Worm (Caenorhabditis elegans) whole organism, L2 larva: Measurements from ENCODE around the gene nspg-13.

Experiments used
- C34F6.9 ChIP-seq: fragments of 150-350 bp; optimal IDR thresholded peaks from 2 replicates; lab custom pipeline; 2014; ENCODE audit warnings: missing biosample characterization, missing genetic modification characterization
- F13H6.1 ChIP-seq: sonication (generic microtip); optimal IDR thresholded peaks from 2 replicates; lab custom pipeline; 2016; ENCODE audit warnings: missing genetic modification characterization, missing compliant biosample characterization
- R02D3.7 ChIP-seq: fragments of 150-350 bp; optimal IDR thresholded peaks from 2 replicates; lab custom pipeline; 2014; ENCODE audit warnings: missing biosample characterization, missing genetic modification characterization
- Y55F3AM.14 ChIP-seq: fragments of 200-800 bp; sonication (Bioruptor generic); optimal IDR thresholded peaks from 2 replicates; lab custom pipeline; 2018; ENCODE audit warnings: mild to moderate bottlenecking, missing genetic modification characterization, missing compliant biosample characterization
- ZK546.5 ChIP-seq: sonication (generic microtip); optimal IDR thresholded peaks from 2 replicates; lab custom pipeline; 2017; ENCODE audit warnings: missing biosample characterization, missing genetic modification characterization
- alr-1 ChIP-seq: fragments of 150-350 bp; optimal IDR thresholded peaks from 2 replicates; lab custom pipeline; 2014; ENCODE audit warnings: missing biosample characterization, missing genetic modification characterization
- aly-2 ChIP-seq: fragments of 150-350 bp; optimal IDR thresholded peaks from 2 replicates; lab custom pipeline; 2014; ENCODE audit warnings: missing biosample characterization, missing genetic modification characterization
- ama-1 ChIP-seq: fragments of 150-350 bp; optimal IDR thresholded peaks from 2 replicates; lab custom pipeline; 2018; ENCODE audit warnings: inconsistent platforms
- blmp-1 ChIP-seq: sonication (generic microtip); optimal IDR thresholded peaks from 2 replicates; lab custom pipeline; 2017; ENCODE audit warnings: missing genetic modification characterization, mild to moderate bottlenecking, missing compliant biosample characterization, antibody characterized with exemption, moderate library complexity; ENCODE audit not compliant: insufficient read depth
- ceh-16 ChIP-seq: fragments of 150-350 bp; optimal IDR thresholded peaks from 2 replicates; lab custom pipeline; 2014; ENCODE audit warnings: missing biosample characterization, missing genetic modification characterization
- ceh-82 ChIP-seq: fragments of 150-350 bp; optimal IDR thresholded peaks from 2 replicates; lab custom pipeline; 2014; ENCODE audit warnings: missing biosample characterization, missing genetic modification characterization
- crh-2 ChIP-seq: sonication (generic microtip); optimal IDR thresholded peaks from 2 replicates; lab custom pipeline; 2017; ENCODE audit warnings: missing biosample characterization, missing genetic modification characterization
- dmd-4 ChIP-seq: sonication (generic microtip); optimal IDR thresholded peaks from 2 replicates; lab custom pipeline; 2017; ENCODE audit warnings: missing biosample characterization, missing genetic modification characterization
- egl-27 ChIP-seq: sonication (generic microtip); optimal IDR thresholded peaks from 3 replicates; lab custom pipeline; 2017; ENCODE audit warnings: missing biosample characterization, missing genetic modification reagents, missing genetic modification characterization
- elt-1 ChIP-seq: fragments of 150-350 bp; optimal IDR thresholded peaks from 2 replicates; lab custom pipeline; 2014; ENCODE audit warnings: missing biosample characterization, missing genetic modification characterization
- elt-3 ChIP-seq: sonication (generic microtip); optimal IDR thresholded peaks from 2 replicates; lab custom pipeline; 2017; ENCODE audit warnings: missing biosample characterization, missing genetic modification characterization
- fos-1 ChIP-seq: fragments of 150-350 bp; optimal IDR thresholded peaks from 2 replicates; lab custom pipeline; 2014; ENCODE audit warnings: missing biosample characterization, missing genetic modification characterization
- gmeb-1 ChIP-seq: fragments of 150-350 bp; optimal IDR thresholded peaks from 2 replicates; lab custom pipeline; 2014; ENCODE audit warnings: missing biosample characterization, missing genetic modification characterization
- lin-11 ChIP-seq: fragments of 150-350 bp; sonication (generic microtip); optimal IDR thresholded peaks from 2 replicates; lab custom pipeline; 2014; ENCODE audit warnings: missing biosample characterization, missing genetic modification characterization, inconsistent platforms, mixed read lengths
- lin-13 ChIP-seq: fragments of 150-350 bp; optimal IDR thresholded peaks from 2 replicates; lab custom pipeline; 2014; ENCODE audit warnings: missing biosample characterization, missing genetic modification reagents, missing genetic modification characterization
- lin-39 ChIP-seq: fragments of 150-350 bp; optimal IDR thresholded peaks from 2 replicates; lab custom pipeline; 2014; ENCODE audit warnings: missing biosample characterization, missing genetic modification reagents, missing genetic modification characterization
- lsy-2 ChIP-seq, 2 experiments: fragments of 150-350 bp in 1 of 2; sonication (generic microtip) in 1 of 2; optimal IDR thresholded peaks; 2 replicates each; lab custom pipeline; 2014 to 2017; ENCODE audit warnings: missing biosample characterization in 2 of 2, missing genetic modification characterization in 2 of 2
- mab-5 ChIP-seq: fragments of 150-350 bp; optimal IDR thresholded peaks from 2 replicates; lab custom pipeline; 2014; ENCODE audit warnings: missing biosample characterization, missing genetic modification characterization
- mbf-1 ChIP-seq: sonication (generic microtip); optimal IDR thresholded peaks from 2 replicates; lab custom pipeline; 2017; ENCODE audit warnings: missing biosample characterization, missing genetic modification characterization
- mdl-1 ChIP-seq, 2 experiments: fragments of 150-350 bp in 1 of 2; sonication (generic microtip) in 1 of 2; optimal IDR thresholded peaks; 2 replicates each; lab custom pipeline; 2017; ENCODE audit warnings: missing biosample characterization in 2 of 2, missing genetic modification characterization in 2 of 2
- nhr-10 ChIP-seq: sonication (generic microtip); optimal IDR thresholded peaks from 2 replicates; lab custom pipeline; 2017; ENCODE audit warnings: missing biosample characterization, missing genetic modification characterization
- nhr-11 ChIP-seq: fragments of 150-350 bp; optimal IDR thresholded peaks from 2 replicates; lab custom pipeline; 2014; ENCODE audit warnings: missing biosample characterization, missing genetic modification characterization
- nhr-12 ChIP-seq: fragments of 150-350 bp; optimal IDR thresholded peaks from 2 replicates; lab custom pipeline; 2014; ENCODE audit warnings: missing biosample characterization, missing genetic modification characterization
- nhr-129 ChIP-seq: fragments of 150-350 bp; optimal IDR thresholded peaks from 2 replicates; lab custom pipeline; 2014; ENCODE audit warnings: missing biosample characterization, missing genetic modification characterization
- nhr-21 ChIP-seq: fragments of 150-350 bp; optimal IDR thresholded peaks from 2 replicates; lab custom pipeline; 2014; ENCODE audit warnings: missing biosample characterization, missing genetic modification characterization
- nhr-23 ChIP-seq: fragments of 150-350 bp; optimal IDR thresholded peaks from 2 replicates; lab custom pipeline; 2014; ENCODE audit warnings: missing biosample characterization, missing genetic modification reagents, missing genetic modification characterization
- nhr-237 ChIP-seq: fragments of 150-350 bp; optimal IDR thresholded peaks from 2 replicates; lab custom pipeline; 2014; ENCODE audit warnings: missing biosample characterization, missing genetic modification characterization
- nhr-25 ChIP-seq: fragments of 150-350 bp; sonication (generic microtip); optimal IDR thresholded peaks from 3 replicates; lab custom pipeline; 2014; ENCODE audit warnings: missing biosample characterization, missing genetic modification characterization
- nhr-6 ChIP-seq: fragments of 150-350 bp; optimal IDR thresholded peaks from 2 replicates; lab custom pipeline; 2014; ENCODE audit warnings: missing biosample characterization, missing genetic modification characterization
- nhr-77 ChIP-seq: fragments of 150-350 bp; optimal IDR thresholded peaks from 2 replicates; lab custom pipeline; 2014; ENCODE audit warnings: missing biosample characterization, missing genetic modification characterization
- peb-1 ChIP-seq: fragments of 150-350 bp; optimal IDR thresholded peaks from 2 replicates; lab custom pipeline; 2014; ENCODE audit warnings: missing biosample characterization, missing genetic modification characterization
- sem-4 ChIP-seq: fragments of 150-350 bp; optimal IDR thresholded peaks from 2 replicates; lab custom pipeline; 2014; ENCODE audit warnings: missing biosample characterization, missing genetic modification reagents, missing genetic modification characterization
- skn-1 ChIP-seq: sonication (generic microtip); optimal IDR thresholded peaks from 2 replicates; lab custom pipeline; 2017; ENCODE audit warnings: missing biosample characterization, missing genetic modification characterization
- sma-3 ChIP-seq: sonication (generic microtip); optimal IDR thresholded peaks from 2 replicates; lab custom pipeline; 2016; ENCODE audit warnings: missing genetic modification reagents, missing genetic modification characterization, missing compliant biosample characterization
- sma-9 ChIP-seq, 2 experiments: fragments of 150-350 bp in 1 of 2; sonication (generic microtip) in 1 of 2; optimal IDR thresholded peaks; 2 replicates each; lab custom pipeline; 2014 to 2016; ENCODE audit warnings: missing genetic modification characterization in 2 of 2, mild to moderate bottlenecking in 1 of 2, missing biosample characterization in 1 of 2, missing compliant biosample characterization in 1 of 2, missing genetic modification reagents in 1 of 2, moderate library complexity in 1 of 2
- snpc-4 ChIP-seq: fragments of 150-350 bp; optimal IDR thresholded peaks from 2 replicates; lab custom pipeline; 2014; ENCODE audit warnings: missing biosample characterization, missing genetic modification characterization
- unc-39 ChIP-seq: fragments of 150-350 bp; optimal IDR thresholded peaks from 2 replicates; lab custom pipeline; 2014; ENCODE audit warnings: missing biosample characterization, missing genetic modification characterization
- unc-55 ChIP-seq: fragments of 150-350 bp; sonication (generic microtip); optimal IDR thresholded peaks from 3 replicates; lab custom pipeline; 2014; ENCODE audit warnings: missing biosample characterization, missing genetic modification reagents, missing genetic modification characterization
- unc-62 ChIP-seq: fragments of 150-350 bp; optimal IDR thresholded peaks from 2 replicates; lab custom pipeline; 2014; ENCODE audit warnings: missing biosample characterization, missing genetic modification reagents, missing genetic modification characterization
- zag-1 ChIP-seq: fragments of 150-350 bp; optimal IDR thresholded peaks from 2 replicates; lab custom pipeline; 2014; ENCODE audit warnings: missing biosample characterization, missing genetic modification characterization
- ztf-1 ChIP-seq: fragments of 200-800 bp; sonication (Bioruptor generic); conservative IDR thresholded peaks from 2 replicates; pipeline ENCODE4 v1.3.6; 2022; ENCODE audit warnings: missing genetic modification characterization, missing compliant biosample characterization
- ztf-11 ChIP-seq: sonication (generic microtip); optimal IDR thresholded peaks from 2 replicates; lab custom pipeline; 2017; ENCODE audit warnings: missing biosample characterization, missing genetic modification characterization
- ztf-4 ChIP-seq: fragments of 150-350 bp; optimal IDR thresholded peaks from 2 replicates; lab custom pipeline; 2014; ENCODE audit warnings: missing biosample characterization, missing genetic modification characterization

Gene nspg-13

ce11 chrX:5275209-5275608 is 20.2 kb downstream of the nspg-13 start, which contains the start of gene hst-6:
hst-6 (plus strand) TSS chrX:5275561.
- no peak for TF ChIP-seq dmd-4
- TF ChIP-seq nhr-237, result no peak
- no peak for TF ChIP-seq nhr-23
- no peak for TF ChIP-seq lin-39
- TF ChIP-seq nhr-129, result peak; percentile 60
- peak; percentile 51 for TF ChIP-seq lin-11 (tag; lab: Kevin White, UChicago)
- peak; percentile 76 for TF ChIP-seq sma-9 (GFP tag; optimal IDR thresholded peaks at IDR 0.05; lab: Kevin White, UChicago)
- TF ChIP-seq sma-9 (tag; optimal IDR thresholded peaks at IDR 0.05; lab: Kevin White, UChicago), result no peak
- peak; percentile 12 for TF ChIP-seq gmeb-1
- TF ChIP-seq ZK546.5 (tag; lab: Kevin White, UChicago), result no peak
- no peak for TF ChIP-seq egl-27
- TF ChIP-seq nhr-25, result peak; percentile 67
- TF ChIP-seq nhr-10 (tag; lab: Kevin White, UChicago), result no peak
- no peak for TF ChIP-seq elt-1 (tag; lab: Kevin White, UChicago)
- no peak for TF ChIP-seq nhr-21 (tag; lab: Kevin White, UChicago)
- no peak for TF ChIP-seq alr-1 (tag; lab: Kevin White, UChicago)
- TF ChIP-seq mdl-1 (tag; optimal IDR thresholded peaks at IDR 0.05; lab: Kevin White, UChicago), result peak in 1 of 2 experiments; percentile 0
- peak; percentile 29 for TF ChIP-seq sem-4
- no peak for TF ChIP-seq ceh-82 (tag; lab: Kevin White, UChicago)
- peak; percentile 47 for TF ChIP-seq sma-3 (GFP tag; lab: Kevin White, UChicago)
- no peak for TF ChIP-seq nhr-6
- no peak for TF ChIP-seq snpc-4 (tag; lab: Kevin White, UChicago)
- no peak for TF ChIP-seq unc-62
- peak; percentile 25 for TF ChIP-seq mab-5 (tag; lab: Kevin White, UChicago)
- TF ChIP-seq unc-39 (tag; lab: Kevin White, UChicago), result no peak
- TF ChIP-seq nhr-77 (tag; lab: Kevin White, UChicago), result no peak
- TF ChIP-seq F13H6.1 (tag; lab: Kevin White, UChicago), result peak; percentile 81
- peak; percentile 41 for TF ChIP-seq fos-1 (tag; lab: Kevin White, UChicago)
- TF ChIP-seq mbf-1 (tag; lab: Kevin White, UChicago), result no peak
- no peak for TF ChIP-seq zag-1 (tag; lab: Kevin White, UChicago)
- TF ChIP-seq unc-55 (GFP tag; lab: Kevin White, UChicago), result peak; percentile 78
- no peak for TF ChIP-seq aly-2 (tag; lab: Kevin White, UChicago)
- no peak for TF ChIP-seq elt-3 (tag; lab: Kevin White, UChicago)
- no peak for TF ChIP-seq lin-13 (GFP tag; lab: Kevin White, UChicago)
- TF ChIP-seq ztf-11 (tag; lab: Kevin White, UChicago), result no peak
- TF ChIP-seq peb-1 (tag; lab: Kevin White, UChicago), result no peak
- TF ChIP-seq ama-1, result no peak
- no peak for TF ChIP-seq nhr-12 (tag; lab: Kevin White, UChicago)
- no peak for TF ChIP-seq skn-1 (tag; lab: Kevin White, UChicago)
- TF ChIP-seq lsy-2 (tag; optimal IDR thresholded peaks at IDR 0.05; lab: Kevin White, UChicago), result peak in 1 of 2 experiments; percentile 23
- no peak for TF ChIP-seq ztf-1 (GFP tag; lab: Robert Waterston, UW)
- TF ChIP-seq ztf-4, result no peak
- TF ChIP-seq C34F6.9 (tag; lab: Kevin White, UChicago), result peak; percentile 80
- TF ChIP-seq ceh-16 (tag; lab: Kevin White, UChicago), result peak; percentile 8
- TF ChIP-seq Y55F3AM.14 (GFP tag; lab: Kevin White, UChicago), result no peak
- no peak for TF ChIP-seq R02D3.7
- peak; percentile 71 for TF ChIP-seq crh-2 (tag; lab: Kevin White, UChicago)
- TF ChIP-seq nhr-11 (tag; lab: Kevin White, UChicago), result no peak
- TF ChIP-seq blmp-1, result peak; percentile 44
- TF ChIP-seq, all 48 proteins: peak for 17
